Worm (Caenorhabditis elegans): ENCODE measurements around the gene irg-6.

- no peak for TF ChIP-seq nhr-90 (tag; optimal IDR thresholded peaks at IDR 0.05)
- no peak for TF ChIP-seq madf-10 (tag; optimal IDR thresholded peaks at IDR 0.05)
- no peak for TF ChIP-seq zim-3 (tag; optimal IDR thresholded peaks at IDR 0.05)
- no peak for TF ChIP-seq B0261.1 (tag; optimal IDR thresholded peaks at IDR 0.05)
- TF ChIP-seq ekl-4 (GFP tag; IDR thresholded peaks at IDR 0.05), result no peak
- TF ChIP-seq rec-8 (tag; optimal IDR thresholded peaks at IDR 0.05), result no peak
- TF ChIP-seq let-526 (GFP tag; IDR thresholded peaks at IDR 0.05), result no peak
- TF ChIP-seq F49E8.2 (tag; optimal IDR thresholded peaks at IDR 0.05; ENCODE audit: insufficient read depth), result no peak
- TF ChIP-seq lin-35 (GFP tag; optimal IDR thresholded peaks at IDR 0.05), result no peak
Measured at ce11 chrIV:12897146-12897545, 17.6 kb downstream of the irg-6 start.

Measured in whole organism, young adult.